In genomic region chr2L:5977070-5977728, dm6 we compare ENCODE assay signal across 4 fruit fly cellular contexts.
TF ChIP-seq lines count a peak whose summit lies in the region.

No protein-coding gene starts in this region.

TF ChIP-seq in whole organism, adult, 20 proteins besides CTCF, POLR2A, EP300 and RAD21 (continued from another document):
- TF ChIP-seq pad (GFP tag; optimal IDR thresholded peaks at IDR 0.05; lab: Kevin White, UChicago): peak; percentile 47
- TF ChIP-seq toe (GFP tag; optimal IDR thresholded peaks at IDR 0.05; lab: Kevin White, UChicago): no peak
TF ChIP-seq in whole organism, adult: peak in this region for 4.

TF ChIP-seq in whole organism, embryonic, 481 proteins besides CTCF, POLR2A, EP300 and RAD21 (continued from another document and continues in another):
- TF ChIP-seq pros (GFP tag; optimal IDR thresholded peaks at IDR 0.05; lab: Kevin White, UChicago): peak; percentile 97
- TF ChIP-seq Sox100B (GFP tag; optimal IDR thresholded peaks at IDR 0.05; lab: Kevin White, UChicago): no peak
- no peak for TF ChIP-seq grn (GFP tag; optimal IDR thresholded peaks at IDR 0.05; lab: Kevin White, UChicago)
- peak; percentile 10 for TF ChIP-seq CG2712 (tag; optimal IDR thresholded peaks at IDR 0.05; lab: Kevin White, UChicago)
- TF ChIP-seq CG34376 (GFP tag; optimal IDR thresholded peaks at IDR 0.05; lab: Kevin White, UChicago): peak; percentile 11
- TF ChIP-seq CG10147 (GFP tag; optimal IDR thresholded peaks at IDR 0.05; lab: Kevin White, UChicago): peak; percentile 33
- TF ChIP-seq Abd-B (GFP tag; optimal IDR thresholded peaks at IDR 0.05; lab: Kevin White, UChicago): no peak
- peak; percentile 42 for TF ChIP-seq Side (GFP tag; optimal IDR thresholded peaks at IDR 0.05; lab: Kevin White, UChicago)
- TF ChIP-seq ken (GFP tag; IDR thresholded peaks at IDR 0.05; lab: Robert Waterston, UW): no peak
- no peak for TF ChIP-seq ERR (GFP tag; optimal IDR thresholded peaks at IDR 0.05; lab: Kevin White, UChicago)
- TF ChIP-seq wek (GFP tag; optimal IDR thresholded peaks at IDR 0.05; lab: Kevin White, UChicago): peak; percentile 15
- no peak for TF ChIP-seq Ada2b (GFP tag; IDR thresholded peaks at IDR 0.05; lab: Robert Waterston, UW)
- TF ChIP-seq CG13894 (tag; optimal IDR thresholded peaks at IDR 0.05; lab: Kevin White, UChicago): peak; percentile 18
- no peak for TF ChIP-seq amos (GFP tag; IDR thresholded peaks at IDR 0.05; lab: Robert Waterston, UW; ENCODE audit: partially characterized antibody)
- TF ChIP-seq CG18599 (GFP tag; optimal IDR thresholded peaks at IDR 0.05; lab: Kevin White, UChicago): peak; percentile 46
- no peak for TF ChIP-seq D (optimal IDR thresholded peaks at IDR 0.05; lab: Kevin White, UChicago)
- TF ChIP-seq D (GFP tag; optimal IDR thresholded peaks at IDR 0.05; lab: Kevin White, UChicago): peak; percentile 37
- TF ChIP-seq bab2 (GFP tag; optimal IDR thresholded peaks at IDR 0.05; lab: Kevin White, UChicago): peak; percentile 14
- TF ChIP-seq nau (GFP tag; optimal IDR thresholded peaks at IDR 0.05; lab: Kevin White, UChicago): peak; percentile 20
- peak; percentile 35 for TF ChIP-seq CG6683 (GFP tag; optimal IDR thresholded peaks at IDR 0.05; lab: Kevin White, UChicago)
- peak in 1 of 2 experiments; percentile 64 for TF ChIP-seq Trl (optimal IDR thresholded peaks at IDR 0.05; lab: Kevin White, UChicago)
- TF ChIP-seq Trl (GFP tag; optimal IDR thresholded peaks at IDR 0.05; lab: Kevin White, UChicago): peak; percentile 16
- TF ChIP-seq CG1792 (GFP tag; optimal IDR thresholded peaks at IDR 0.05; lab: Kevin White, UChicago): no peak
- peak; percentile 2 for TF ChIP-seq CG11504 (tag; optimal IDR thresholded peaks at IDR 0.05; lab: Kevin White, UChicago)
- peak; percentile 38 for TF ChIP-seq Ets65A (GFP tag; lab: Kevin White, UChicago)
- TF ChIP-seq Atf6 (GFP tag; IDR thresholded peaks at IDR 0.05; lab: Robert Waterston, UW): no peak
- peak; percentile 19 for TF ChIP-seq yki (optimal IDR thresholded peaks at IDR 0.05; lab: Kevin White, UChicago)
- TF ChIP-seq ewg (GFP tag; optimal IDR thresholded peaks at IDR 0.05; lab: Kevin White, UChicago): peak; percentile 37
- no peak for TF ChIP-seq CG6654 (GFP tag; optimal IDR thresholded peaks at IDR 0.05; lab: Kevin White, UChicago)
- TF ChIP-seq H15 (GFP tag; IDR thresholded peaks at IDR 0.05; lab: Robert Waterston, UW): no peak
- peak; percentile 98 for TF ChIP-seq trem (tag; optimal IDR thresholded peaks at IDR 0.05; lab: Kevin White, UChicago)
- TF ChIP-seq Med (GFP tag; lab: Kevin White, UChicago): peak; percentile 86
- no peak for TF ChIP-seq vnd (GFP tag; IDR thresholded peaks at IDR 0.05; lab: Robert Waterston, UW; ENCODE audit: partially characterized antibody)
- no peak for TF ChIP-seq CG7963 (GFP tag; IDR thresholded peaks at IDR 0.05; lab: Robert Waterston, UW; ENCODE audit: partially characterized antibody)
- peak; percentile 22 for TF ChIP-seq CG12659 (GFP tag; optimal IDR thresholded peaks at IDR 0.05; lab: Kevin White, UChicago)
- TF ChIP-seq CG4328 (GFP tag; optimal IDR thresholded peaks at IDR 0.05; lab: Kevin White, UChicago): peak; percentile 0
- no peak for TF ChIP-seq sens-2 (GFP tag; IDR thresholded peaks at IDR 0.05; lab: Robert Waterston, UW)
- TF ChIP-seq pb (GFP tag; optimal IDR thresholded peaks at IDR 0.05; lab: Kevin White, UChicago): no peak
- no peak for TF ChIP-seq row (GFP tag; IDR thresholded peaks at IDR 0.05; lab: Robert Waterston, UW)
- TF ChIP-seq CG12769 (tag; optimal IDR thresholded peaks at IDR 0.05; lab: Kevin White, UChicago): peak; percentile 34
- peak; percentile 88 for TF ChIP-seq abd-A (tag; optimal IDR thresholded peaks at IDR 0.05; lab: Kevin White, UChicago)
- no peak for TF ChIP-seq CG3726 (GFP tag; IDR thresholded peaks at IDR 0.05; lab: Robert Waterston, UW)
- peak; percentile 48 for TF ChIP-seq kay (GFP tag; optimal IDR thresholded peaks at IDR 0.05; lab: Kevin White, UChicago)
- TF ChIP-seq lbe (GFP tag; optimal IDR thresholded peaks at IDR 0.05; lab: Kevin White, UChicago): peak; percentile 19

TF ChIP-seq in whole organism, prepupa, 60 proteins besides CTCF, POLR2A, EP300 and RAD21 (continued from another document):
- TF ChIP-seq OdsH (GFP tag; optimal IDR thresholded peaks at IDR 0.05; lab: Kevin White, UChicago): no peak
- TF ChIP-seq fkh (GFP tag; optimal IDR thresholded peaks at IDR 0.05; lab: Kevin White, UChicago): peak; percentile 90
- TF ChIP-seq CG8632 (GFP tag; optimal IDR thresholded peaks at IDR 0.05; lab: Kevin White, UChicago): no peak
- peak; percentile 0 for TF ChIP-seq Sox102F (GFP tag; optimal IDR thresholded peaks at IDR 0.05; lab: Kevin White, UChicago)
- no peak for TF ChIP-seq Lpt (GFP tag; optimal IDR thresholded peaks at IDR 0.05; lab: Kevin White, UChicago)
- TF ChIP-seq achi (GFP tag; optimal IDR thresholded peaks at IDR 0.05; lab: Kevin White, UChicago): no peak
- TF ChIP-seq vri (GFP tag; optimal IDR thresholded peaks at IDR 0.05; lab: Kevin White, UChicago): peak; percentile 52
- peak; percentile 11 for TF ChIP-seq dsx (GFP tag; optimal IDR thresholded peaks at IDR 0.05; lab: Kevin White, UChicago; ENCODE audit: poor library complexity, severe bottlenecking)
- TF ChIP-seq CG10669 (GFP tag; optimal IDR thresholded peaks at IDR 0.05; lab: Kevin White, UChicago): no peak

TF ChIP-seq in whole organism, wandering third instar larva, 38 proteins besides CTCF, POLR2A, EP300 and RAD21 (continued from another document):
- TF ChIP-seq lola (GFP tag; optimal IDR thresholded peaks at IDR 0.05; lab: Kevin White, UChicago): no peak
- no peak for TF ChIP-seq dsf (GFP tag; optimal IDR thresholded peaks at IDR 0.05; lab: Kevin White, UChicago; ENCODE audit: borderline replicate concordance)
- peak in 1 of 2 experiments; percentile 37 for TF ChIP-seq foxo (GFP tag; optimal IDR thresholded peaks at IDR 0.05; lab: Kevin White, UChicago)
- peak; percentile 27 for TF ChIP-seq CG9705 (GFP tag; optimal IDR thresholded peaks at IDR 0.05; lab: Kevin White, UChicago)
- TF ChIP-seq Mio (GFP tag; optimal IDR thresholded peaks at IDR 0.05; lab: Kevin White, UChicago): no peak
- TF ChIP-seq sage (GFP tag; optimal IDR thresholded peaks at IDR 0.05; lab: Kevin White, UChicago): no peak
- no peak for TF ChIP-seq Hr83 (GFP tag; optimal IDR thresholded peaks at IDR 0.05; lab: Kevin White, UChicago; ENCODE audit: poor library complexity, severe bottlenecking)
- no peak for TF ChIP-seq jim (GFP tag; optimal IDR thresholded peaks at IDR 0.05; lab: Kevin White, UChicago)
